Worm (Caenorhabditis elegans): Measurements from ENCODE around the gene slc-25A29.

The slc-25A29 gene

DNA sequence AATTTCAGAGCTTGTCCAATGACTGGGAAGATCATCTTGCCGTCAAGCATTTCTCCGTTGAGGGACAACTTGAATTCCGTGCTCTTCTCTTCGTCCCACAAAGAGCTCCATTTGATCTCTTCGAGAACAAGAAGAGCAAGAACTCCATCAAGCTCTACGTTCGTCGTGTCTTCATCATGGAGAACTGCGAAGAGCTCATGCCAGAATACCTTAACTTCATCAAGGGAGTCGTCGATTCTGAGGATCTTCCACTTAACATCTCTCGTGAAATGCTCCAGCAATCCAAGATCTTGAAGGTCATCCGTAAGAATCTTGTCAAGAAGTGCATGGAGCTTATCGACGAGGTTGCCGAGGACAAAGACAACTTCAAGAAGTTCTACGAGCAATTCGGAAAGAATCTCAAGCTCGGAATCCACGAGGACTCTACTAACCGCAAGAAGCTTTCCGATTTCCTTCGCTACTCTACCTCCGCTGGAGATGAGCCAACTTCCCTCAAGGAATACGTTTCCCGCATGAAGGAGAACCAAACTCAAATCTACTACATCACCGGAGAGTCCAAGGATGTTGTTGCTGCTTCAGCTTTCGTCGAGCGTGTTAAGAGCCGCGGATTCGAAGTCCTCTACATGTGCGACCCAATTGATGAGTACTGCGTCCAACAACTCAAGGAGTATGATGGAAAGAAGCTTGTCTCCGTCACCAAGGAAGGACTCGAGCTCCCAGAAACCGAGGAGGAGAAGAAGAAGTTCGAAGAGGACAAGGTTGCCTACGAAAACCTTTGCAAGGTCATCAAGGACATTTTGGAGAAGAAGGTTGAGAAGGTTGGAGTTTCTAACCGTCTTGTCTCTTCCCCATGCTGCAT lies 29.4 kb upstream of the slc-25A29 start (continued):
- TF ChIP-seq Y67H2A.10 (GFP tag; conservative IDR thresholded peaks at IDR 0.05) (no peak), let-526 (GFP tag; IDR thresholded peaks at IDR 0.05) (no peak), nhr-27 (tag; optimal IDR thresholded peaks at IDR 0.05) (no peak), cebp-2 (GFP tag; IDR thresholded peaks at IDR 0.05) (peak; percentile 33; the same call in 1 of the 2 replicates), nfya-2 (GFP tag; IDR thresholded peaks at IDR 0.05) (no peak), D2030.7 (GFP tag; IDR thresholded peaks at IDR 0.05) (no peak), ekl-4 (GFP tag; IDR thresholded peaks at IDR 0.05) (no peak), fkh-3 (tag; optimal IDR thresholded peaks at IDR 0.05) (no peak)

DNA sequence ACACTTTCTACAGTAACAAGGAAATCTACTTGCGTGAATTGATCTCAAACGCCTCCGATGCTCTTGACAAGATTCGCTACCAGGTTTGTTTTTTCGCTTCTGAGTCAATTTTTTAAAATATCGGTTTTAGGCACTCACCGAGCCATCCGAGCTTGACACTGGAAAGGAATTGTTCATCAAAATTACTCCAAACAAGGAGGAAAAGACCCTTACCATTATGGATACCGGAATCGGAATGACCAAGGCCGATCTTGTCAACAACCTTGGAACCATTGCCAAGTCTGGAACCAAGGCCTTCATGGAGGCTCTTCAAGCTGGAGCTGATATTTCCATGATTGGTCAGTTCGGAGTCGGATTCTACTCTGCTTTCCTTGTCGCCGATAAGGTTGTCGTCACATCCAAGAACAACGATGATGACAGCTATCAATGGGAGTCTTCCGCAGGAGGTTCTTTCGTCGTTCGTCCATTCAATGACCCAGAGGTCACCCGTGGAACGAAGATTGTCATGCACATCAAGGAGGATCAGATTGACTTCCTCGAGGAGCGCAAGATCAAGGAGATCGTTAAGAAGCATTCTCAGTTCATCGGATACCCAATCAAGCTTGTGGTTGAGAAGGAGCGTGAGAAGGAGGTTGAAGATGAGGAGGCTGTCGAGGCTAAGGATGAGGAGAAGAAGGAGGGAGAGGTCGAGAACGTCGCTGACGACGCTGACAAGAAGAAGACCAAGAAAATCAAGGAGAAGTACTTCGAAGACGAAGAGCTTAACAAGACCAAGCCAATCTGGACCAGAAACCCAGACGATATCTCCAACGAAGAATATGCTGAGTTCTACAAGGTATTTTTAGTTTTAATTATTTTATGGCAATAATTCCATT lies 28.5 kb upstream of the slc-25A29 start:
- TF ChIP-seq ceh-91 (GFP tag; IDR thresholded peaks at IDR 0.05) (no peak), madf-3 (GFP tag; IDR thresholded peaks at IDR 0.05) (0 out of 2 replicates have a peak, but pooled peaks have one; percentile 0), ztf-6 (GFP tag; IDR thresholded peaks at IDR 0.05) (peak; percentile 44; the same call in 1 of the 2 replicates), cebp-2 (GFP tag; IDR thresholded peaks at IDR 0.05) (no peak), ama-1 (optimal IDR thresholded peaks at IDR 0.05) (peak; percentile 76), ama-1 (GFP tag; optimal IDR thresholded peaks at IDR 0.05) (no peak), F37B4.10 (GFP tag; IDR thresholded peaks at IDR 0.05) (0 out of 2 replicates have a peak, but pooled peaks have one; percentile 9), pbrm-1 (GFP tag; IDR thresholded peaks at IDR 0.05) (no peak), F57A8.1 (GFP tag; optimal IDR thresholded peaks at IDR 0.05) (peak; percentile 70), atf-7 (tag; optimal IDR thresholded peaks at IDR 0.05) (no peak), madf-6 (GFP tag; IDR thresholded peaks at IDR 0.05) (peak; percentile 19; the same call in 1 of the 2 replicates), aptf-3 (GFP tag; IDR thresholded peaks at IDR 0.05) (no peak), lin-26 (GFP tag; IDR thresholded peaks at IDR 0.05) (peak; percentile 54), egrh-3 (GFP tag; IDR thresholded peaks at IDR 0.05) (no peak), rpc-1 (optimal IDR thresholded peaks at IDR 0.05) (no peak), rpc-1 (tag; optimal IDR thresholded peaks at IDR 0.05) (no peak), B0035.1 (tag; optimal IDR thresholded peaks at IDR 0.05) (no peak), Y53G8AR.9 (GFP tag; conservative IDR thresholded peaks at IDR 0.05) (0 out of 2 replicates have a peak, but pooled peaks have one; percentile 28), nhr-90 (tag; optimal IDR thresholded peaks at IDR 0.05) (no peak), mcd-1 (GFP tag; IDR thresholded peaks at IDR 0.05) (peak; percentile 31; the same call in 1 of the 2 replicates), dox-1 (GFP tag; IDR thresholded peaks at IDR 0.05) (peak; percentile 67), mel-28 (tag; optimal IDR thresholded peaks at IDR 0.05; ENCODE audit: borderline replicate concordance) (no peak), tlf-1 (GFP tag; optimal IDR thresholded peaks at IDR 0.05) (no peak), hsf-1 (GFP tag; IDR thresholded peaks at IDR 0.05) (peak; percentile 48; the same call in 1 of the 2 replicates), K11D2.4 (GFP tag; IDR thresholded peaks at IDR 0.05) (no peak), rcor-1 (GFP tag; IDR thresholded peaks at IDR 0.05) (peak; percentile 10; the same call in 1 of the 2 replicates), sptf-2 (GFP tag; optimal IDR thresholded peaks at IDR 0.05) (peak; percentile 21), B0336.3 (GFP tag; IDR thresholded peaks at IDR 0.05) (peak; percentile 13), aptf-2 (GFP tag; conservative IDR thresholded peaks at IDR 0.05) (no peak), dpl-1 (GFP tag; optimal IDR thresholded peaks at IDR 0.05) (peak; percentile 5), F57C9.4 (tag; optimal IDR thresholded peaks at IDR 0.05) (no peak), lin-35 (GFP tag; optimal IDR thresholded peaks at IDR 0.05) (no peak), F39B2.1 (GFP tag; IDR thresholded peaks at IDR 0.05) (0 out of 2 replicates have a peak, but pooled peaks have one; percentile 2), zfh-2 (GFP tag; conservative IDR thresholded peaks at IDR 0.05) (peak; percentile 63; the same call in 1 of the 2 replicates)
